Worm (Caenorhabditis elegans): Measurements from ENCODE around the gene rpl-35.

rpl-35 gene

DNA sequence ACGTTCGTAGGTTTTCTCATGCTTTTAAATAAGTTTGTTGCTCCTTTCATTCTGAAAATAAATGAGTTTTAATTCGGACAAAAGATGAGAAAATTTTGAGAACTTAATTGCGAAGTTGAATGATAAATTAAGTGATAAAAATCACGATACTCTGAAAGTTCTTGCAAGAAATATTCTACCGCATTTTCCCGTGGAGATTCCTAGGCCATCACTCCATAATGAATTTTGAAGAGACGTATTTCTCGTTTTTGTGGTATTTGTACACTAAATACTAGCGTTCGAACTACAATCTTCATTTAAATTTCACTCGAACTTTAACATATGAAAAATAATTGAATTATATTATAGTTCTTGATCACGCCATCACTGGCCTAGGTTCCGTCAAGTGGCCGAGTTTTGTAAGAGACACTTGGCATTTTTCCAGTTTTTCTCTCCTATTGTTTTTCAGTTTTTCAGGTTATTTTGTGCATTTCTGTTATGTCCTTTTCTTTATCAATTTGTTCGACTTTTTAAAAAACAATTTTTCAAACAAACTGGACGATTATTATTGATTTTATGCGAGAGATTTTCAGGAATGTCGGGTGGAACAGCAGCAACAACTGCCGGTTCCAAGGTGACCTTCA lies 3.6 kb downstream of the rpl-35 start, which contains the start of the genes coq-5 and ufm-1:
Gene coq-5, minus strand, starts transcription at position 51 of the 623 bp plus-strand sequence.
Gene ufm-1, plus strand, starts transcription at position 573 of the 623 bp plus-strand sequence.
- TF ChIP-seq tbx-7 (tag; optimal IDR thresholded peaks at IDR 0.05) (peak; percentile 42), sox-4 (tag; optimal IDR thresholded peaks at IDR 0.05) (no peak), zip-5 (tag; optimal IDR thresholded peaks at IDR 0.05) (peak; percentile 47), ceh-14 (tag; optimal IDR thresholded peaks at IDR 0.05) (peak; percentile 14), unc-42 (tag; optimal IDR thresholded peaks at IDR 0.05) (peak; percentile 11), F13H6.1 (tag; optimal IDR thresholded peaks at IDR 0.05) (no peak), ets-4 (tag; optimal IDR thresholded peaks at IDR 0.05) (peak; percentile 49), sdc-2 (tag; optimal IDR thresholded peaks at IDR 0.05) (no peak), ceh-24 (tag; optimal IDR thresholded peaks at IDR 0.05) (no peak), hlh-8 (tag; optimal IDR thresholded peaks at IDR 0.05) (peak; percentile 1), C08G9.2 (tag; optimal IDR thresholded peaks at IDR 0.05) (peak; percentile 73), tbx-2 (tag; optimal IDR thresholded peaks at IDR 0.05) (peak; percentile 14), ceh-2 (tag; optimal IDR thresholded peaks at IDR 0.05) (peak; percentile 69), ceh-31 (tag; optimal IDR thresholded peaks at IDR 0.05) (peak; percentile 77), elt-2 (tag; optimal IDR thresholded peaks at IDR 0.05) (peak; percentile 31), pqm-1 (tag; optimal IDR thresholded peaks at IDR 0.05) (peak; percentile 33), fax-1 (tag; optimal IDR thresholded peaks at IDR 0.05) (peak; percentile 0)

DNA sequence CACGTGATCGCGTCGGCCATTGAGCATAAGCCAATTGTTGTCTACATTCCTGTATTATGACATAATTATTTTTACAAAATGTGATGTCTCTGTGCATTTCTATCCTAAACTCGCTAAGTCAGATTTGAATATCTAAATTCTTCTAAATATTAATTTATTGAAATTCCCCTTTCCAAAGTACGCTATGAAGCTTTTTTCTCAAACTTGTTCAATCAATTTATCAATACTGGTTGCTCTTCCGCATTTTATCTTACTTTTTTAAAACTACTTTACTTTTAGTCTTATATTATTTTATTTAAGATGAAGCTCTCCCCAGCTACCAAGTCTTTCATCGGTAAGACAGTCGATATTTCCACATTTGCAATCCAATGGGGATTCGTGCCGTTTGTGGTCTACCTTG lies 4.4 kb downstream of the rpl-35 start, which contains the start of gene tomm-7:
Gene tomm-7, plus strand, starts transcription at position 301 of the 400 bp plus-strand sequence.
- TF ChIP-seq elt-4 (tag; optimal IDR thresholded peaks at IDR 0.05), result no peak
- TF ChIP-seq sox-2 (GFP tag; IDR thresholded peaks at IDR 0.05), result no peak
- TF ChIP-seq pros-1 (tag; optimal IDR thresholded peaks at IDR 0.05), result no peak
- TF ChIP-seq ahr-1 (tag; optimal IDR thresholded peaks at IDR 0.05), result no peak
- TF ChIP-seq ceh-48 (tag; optimal IDR thresholded peaks at IDR 0.05), result no peak
- TF ChIP-seq lim-6 (tag; optimal IDR thresholded peaks at IDR 0.05), result no peak
- TF ChIP-seq ceh-18 (tag; optimal IDR thresholded peaks at IDR 0.05), result no peak
- TF ChIP-seq C08G9.2 (tag; optimal IDR thresholded peaks at IDR 0.05), result no peak
- TF ChIP-seq lin-11 (tag; optimal IDR thresholded peaks at IDR 0.05), result no peak

DNA sequence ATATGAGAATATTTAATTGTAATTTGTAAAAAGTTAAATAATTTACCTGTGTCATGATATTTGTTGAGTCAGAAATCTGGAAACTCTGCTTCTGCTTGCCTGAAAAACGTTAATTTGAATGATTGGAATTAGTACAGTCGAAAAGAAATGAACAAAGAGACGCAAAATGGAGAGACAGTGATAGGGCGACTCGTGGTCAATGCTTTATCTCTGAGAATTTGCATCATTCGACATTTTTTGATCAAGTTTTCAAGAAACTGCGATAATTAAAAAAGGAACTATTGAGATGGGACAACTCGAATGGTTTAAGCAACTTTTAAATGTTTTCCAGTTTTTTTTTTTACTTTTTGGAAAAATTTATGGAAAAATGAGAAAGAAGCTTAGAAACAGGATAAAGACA lies 6.0 kb downstream of the rpl-35 start, which contains the start of gene cuc-1:
Gene cuc-1, minus strand, starts transcription at position 101 of the 400 bp plus-strand sequence.
- no peak for TF ChIP-seq lin-11 (tag; optimal IDR thresholded peaks at IDR 0.05)
- no peak for TF ChIP-seq ceh-9 (tag; optimal IDR thresholded peaks at IDR 0.05)
- TF ChIP-seq tbx-2 (tag; optimal IDR thresholded peaks at IDR 0.05), result no peak
- no peak for TF ChIP-seq ztf-16 (tag; optimal IDR thresholded peaks at IDR 0.05)
- no peak for TF ChIP-seq pat-9 (tag; optimal IDR thresholded peaks at IDR 0.05)
- TF ChIP-seq nhr-232 (tag; optimal IDR thresholded peaks at IDR 0.05), result no peak
- TF ChIP-seq rnt-1 (tag; optimal IDR thresholded peaks at IDR 0.05), result no peak
- TF ChIP-seq odd-2 (tag; optimal IDR thresholded peaks at IDR 0.05), result no peak

DNA sequence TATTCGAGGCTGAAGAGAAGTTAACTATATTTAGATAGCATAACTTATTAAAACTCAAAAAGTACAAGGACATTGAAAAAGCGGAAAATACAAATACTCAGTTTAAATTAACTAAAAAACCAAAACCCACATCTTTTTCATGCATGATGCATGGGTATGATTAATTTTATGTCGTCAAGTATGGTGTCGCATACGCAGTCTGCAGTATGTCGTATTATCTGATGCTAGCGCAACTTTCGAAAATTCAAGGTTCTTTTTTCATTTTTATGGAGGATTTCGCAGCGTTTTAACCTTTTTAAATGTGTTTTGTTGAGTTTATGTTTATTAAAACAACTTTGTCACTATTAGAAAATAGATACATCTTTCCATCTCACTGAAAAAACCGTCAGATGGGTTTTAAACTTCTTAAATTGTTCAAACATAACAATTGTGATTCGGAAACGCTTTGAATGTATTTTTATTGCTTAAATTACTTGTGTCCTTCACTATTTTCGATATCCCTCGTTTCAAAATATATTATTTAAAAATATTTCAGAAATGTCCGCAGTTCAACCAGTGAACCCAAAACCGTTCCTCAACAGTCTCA lies 6.7 kb downstream of the rpl-35 start, which contains the start of gene snr-5:
Gene snr-5, plus strand, starts transcription at position 536 of the 586 bp plus-strand sequence.
- TF ChIP-seq unc-42 (tag; optimal IDR thresholded peaks at IDR 0.05) (peak; percentile 11), dve-1 (tag; optimal IDR thresholded peaks at IDR 0.05) (no peak)

DNA sequence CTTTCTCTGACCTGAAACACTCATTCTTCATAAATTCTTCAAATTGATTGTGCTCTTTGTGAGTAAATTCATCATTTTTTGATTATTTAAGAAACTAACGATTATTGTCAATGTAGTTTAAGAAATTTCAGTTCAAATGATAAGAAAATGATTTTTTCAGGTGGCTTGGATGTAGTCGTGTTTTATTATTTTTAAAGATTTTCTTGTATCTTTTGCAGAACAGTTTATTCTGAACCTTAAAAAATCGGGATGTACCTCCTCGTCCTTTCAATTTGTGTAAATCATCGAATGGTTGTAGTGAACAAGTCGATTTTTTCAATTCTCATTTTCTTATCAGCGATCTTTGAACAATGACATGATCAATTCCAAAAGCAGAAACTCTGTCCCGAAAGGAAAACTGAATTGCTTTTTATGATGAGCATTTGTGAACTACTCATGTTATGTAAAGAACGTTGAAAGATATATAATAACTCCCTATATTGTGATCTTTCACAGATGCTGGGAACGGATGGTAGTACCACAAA lies 10.4 kb downstream of the rpl-35 start, which contains the start of gene slc-17.3:
Gene slc-17.3, minus strand, starts transcription at position 51 of the 524 bp plus-strand sequence.
- TF ChIP-seq eyg-1 (tag; optimal IDR thresholded peaks at IDR 0.05) (no peak), T23F11.4 (GFP tag; optimal IDR thresholded peaks at IDR 0.05) (no peak), sox-4 (tag; optimal IDR thresholded peaks at IDR 0.05) (no peak), lin-11 (tag; optimal IDR thresholded peaks at IDR 0.05) (no peak)

Measured in whole organism, late embryonic.